Worm (Caenorhabditis elegans) whole organism, L4 larva: ENCODE results near the gene C36A4.4.

ENCODE experiments used
- R02D3.7 ChIP-seq: fragments of 150-350 bp; sonication (generic microtip); optimal IDR thresholded peaks from 3 replicates; lab custom pipeline; 2014; ENCODE audit warnings: missing biosample characterization, missing genetic modification characterization
- Y105C5A.15 ChIP-seq: fragments of 200-800 bp; sonication (Bioruptor generic); IDR thresholded peaks from 2 replicates; pipeline ENCODE4 v1.3.6; 2022; ENCODE audit warnings: missing genetic modification characterization, missing compliant biosample characterization
- ama-1 ChIP-seq: fragments of 150-350 bp; optimal IDR thresholded peaks from 2 replicates; lab custom pipeline; 2014; ENCODE audit warnings: inconsistent platforms, mixed read lengths
- ceh-82 ChIP-seq: sonication (generic microtip); optimal IDR thresholded peaks from 2 replicates; lab custom pipeline; 2017; ENCODE audit warnings: missing biosample characterization, missing genetic modification characterization
- daf-12 ChIP-seq: fragments of 150-350 bp; optimal IDR thresholded peaks from 2 replicates; lab custom pipeline; 2014; ENCODE audit warnings: missing biosample characterization, missing genetic modification reagents, missing genetic modification characterization
- fos-1 ChIP-seq: fragments of 150-350 bp; optimal IDR thresholded peaks from 2 replicates; lab custom pipeline; 2014; ENCODE audit warnings: missing biosample characterization, missing genetic modification characterization
- nhr-237 ChIP-seq: sonication (generic microtip); optimal IDR thresholded peaks from 2 replicates; lab custom pipeline; 2017; ENCODE audit warnings: missing biosample characterization, missing genetic modification characterization
- nhr-28 ChIP-seq: fragments of 150-350 bp; optimal IDR thresholded peaks from 2 replicates; lab custom pipeline; 2014; ENCODE audit warnings: missing biosample characterization, missing genetic modification characterization
- pqm-1 ChIP-seq: sonication (generic microtip); optimal IDR thresholded peaks from 2 replicates; lab custom pipeline; 2017; ENCODE audit warnings: missing biosample characterization, missing genetic modification characterization
- set-16 ChIP-seq: fragments of 200-800 bp; sonication (Bioruptor generic); IDR thresholded peaks from 2 replicates; pipeline ENCODE4 v1.3.6; 2022; ENCODE audit warnings: missing genetic modification reagents, missing genetic modification characterization, missing compliant biosample characterization
- skn-1 ChIP-seq: fragments of 150-350 bp; optimal IDR thresholded peaks from 2 replicates; lab custom pipeline; 2014; ENCODE audit warnings: missing biosample characterization, missing genetic modification characterization
- unc-130 ChIP-seq: sonication (generic microtip); optimal IDR thresholded peaks from 2 replicates; lab custom pipeline; 2016; ENCODE audit warnings: missing genetic modification reagents, missing genetic modification characterization, missing compliant biosample characterization
- vab-7 ChIP-seq: fragments of 200-800 bp; sonication (Bioruptor generic); IDR thresholded peaks from 2 replicates; pipeline ENCODE4 v1.3.6; 2022; ENCODE audit warnings: missing genetic modification reagents, missing genetic modification characterization, missing compliant biosample characterization
- zag-1 ChIP-seq: fragments of 150-350 bp; optimal IDR thresholded peaks from 2 replicates; lab custom pipeline; 2014; ENCODE audit warnings: missing biosample characterization, missing genetic modification characterization

- TF ChIP-seq zag-1 (tag; lab: Kevin White, UChicago) (no peak), fos-1 (no peak), vab-7 (GFP tag; lab: Robert Waterston, UW) (no peak), set-16 (GFP tag; lab: Robert Waterston, UW) (no peak), nhr-28 (no peak), nhr-237 (tag; lab: Kevin White, UChicago) (no peak), pqm-1 (tag; lab: Kevin White, UChicago) (no peak), skn-1 (tag; lab: Kevin White, UChicago) (no peak), daf-12 (tag; lab: Kevin White, UChicago) (no peak), ceh-82 (tag; lab: Kevin White, UChicago) (no peak), Y105C5A.15 (GFP tag; lab: Robert Waterston, UW) (no peak), unc-130 (GFP tag; lab: Kevin White, UChicago) (no peak), ama-1 (lab: Kevin White, UChicago) (no peak), R02D3.7 (tag; lab: Kevin White, UChicago) (no peak)
Measured at ce11 chrIII:3872978-3873377, 29.6 kb upstream of the C36A4.4 start.
